Worm (Caenorhabditis elegans): ENCODE results near the gene cest-2.1.

DNA sequence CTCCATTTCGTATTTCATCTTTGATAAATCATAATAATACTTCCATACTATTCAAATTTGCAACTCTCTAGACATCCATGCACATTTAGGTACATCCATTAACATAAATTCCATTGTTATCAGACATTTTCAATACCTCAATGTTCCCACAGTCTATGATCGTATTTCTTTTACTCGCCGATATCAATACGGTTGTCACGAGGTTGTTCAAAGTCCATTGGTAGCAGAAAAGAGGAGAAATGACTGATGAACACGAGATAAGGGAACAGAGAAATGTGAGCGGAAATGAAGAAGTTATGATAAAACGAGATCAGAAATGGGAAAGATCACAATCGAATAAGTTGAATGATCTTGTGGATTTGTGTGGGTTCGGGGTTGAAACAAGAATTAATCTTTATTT, 41.5 kb upstream of the cest-2.1 start:
- TF ChIP-seq unc-62 (GFP tag; optimal IDR thresholded peaks at IDR 0.05): no peak
- TF ChIP-seq ces-1 (GFP tag; optimal IDR thresholded peaks at IDR 0.05): no peak
- TF ChIP-seq blmp-1 (tag; optimal IDR thresholded peaks at IDR 0.05): no peak
- no peak for TF ChIP-seq snpc-4 (tag; optimal IDR thresholded peaks at IDR 0.05)
- no peak for TF ChIP-seq elt-1 (tag; optimal IDR thresholded peaks at IDR 0.05; ENCODE audit: borderline replicate concordance, insufficient read depth)
- no peak for TF ChIP-seq lin-32 (GFP tag; optimal IDR thresholded peaks at IDR 0.05)

Measured in whole organism, mixed stage, embryonic.